Worm (Caenorhabditis elegans) whole organism, early embryonic: Measurements from ENCODE around the gene mms-19.

Experiments
- B0310.2 ChIP-seq: sonication (generic microtip); optimal IDR thresholded peaks from 2 replicates; lab custom pipeline; 2016; ENCODE audit warnings: mild to moderate bottlenecking, missing genetic modification characterization, missing compliant biosample characterization
- F13C5.2 ChIP-seq: sonication (generic microtip); optimal IDR thresholded peaks from 2 replicates; lab custom pipeline; 2017; ENCODE audit warnings: mild to moderate bottlenecking, missing genetic modification characterization, inconsistent platforms, missing compliant biosample characterization
- aly-1 ChIP-seq: sonication (generic microtip); optimal IDR thresholded peaks from 2 replicates; lab custom pipeline; 2016; ENCODE audit warnings: missing genetic modification characterization, missing compliant biosample characterization
- ama-1 ChIP-seq: fragments of 150-350 bp; optimal IDR thresholded peaks from 2 replicates; lab custom pipeline; 2014
- ceh-13 ChIP-seq: fragments of 200-800 bp; sonication (Bioruptor generic); optimal IDR thresholded peaks from 2 replicates; lab custom pipeline; 2018; ENCODE audit warnings: mild to moderate bottlenecking, missing genetic modification characterization, missing compliant biosample characterization
- ceh-36 ChIP-seq: sonication (generic microtip); optimal IDR thresholded peaks from 2 replicates; lab custom pipeline; 2016; ENCODE audit warnings: missing genetic modification characterization, inconsistent platforms, missing compliant biosample characterization
- ets-7 ChIP-seq: sonication (generic microtip); optimal IDR thresholded peaks from 2 replicates; lab custom pipeline; 2016; ENCODE audit warnings: missing genotype, missing genetic modification characterization, missing compliant biosample characterization
- flt-1 ChIP-seq: fragments of 200-800 bp; sonication (Bioruptor generic); IDR thresholded peaks from 2 replicates; pipeline ENCODE4 v1.3.6; 2022; ENCODE audit warnings: missing genetic modification characterization, missing compliant biosample characterization
- hnd-1 ChIP-seq: sonication (generic microtip); optimal IDR thresholded peaks from 2 replicates; lab custom pipeline; 2016; ENCODE audit warnings: missing genetic modification characterization, missing compliant biosample characterization
- scrt-1 ChIP-seq: fragments of 200-800 bp; sonication (Bioruptor generic); IDR thresholded peaks from 2 replicates; pipeline ENCODE4 v1.3.6; 2022; ENCODE audit warnings: missing genetic modification characterization, missing compliant biosample characterization
- sea-1 ChIP-seq: fragments of 200-800 bp; sonication (Bioruptor generic); conservative IDR thresholded peaks from 2 replicates; pipeline ENCODE4 v1.3.6; 2022; ENCODE audit warnings: missing genetic modification characterization, missing compliant biosample characterization
- tbx-37 ChIP-seq: fragments of 200-800 bp; sonication (Bioruptor generic); conservative IDR thresholded peaks from 2 replicates; pipeline ENCODE4 v1.3.6; 2022; ENCODE audit warnings: missing genetic modification reagents, missing genetic modification characterization, missing compliant biosample characterization
- tra-4 ChIP-seq: sonication (generic microtip); optimal IDR thresholded peaks from 2 replicates; lab custom pipeline; 2017; ENCODE audit warnings: missing genetic modification characterization, missing compliant biosample characterization

- TF ChIP-seq aly-1 (no peak), tra-4 (tag; lab: Kevin White, UChicago) (no peak), sea-1 (no peak), flt-1 (GFP tag; lab: Robert Waterston, UW) (no peak), hnd-1 (tag; lab: Kevin White, UChicago) (no peak), F13C5.2 (tag; lab: Kevin White, UChicago) (no peak), ets-7 (tag; lab: Kevin White, UChicago) (no peak), ceh-13 (no peak), tbx-37 (GFP tag; lab: Robert Waterston, UW) (no peak), ama-1 (lab: Kevin White, UChicago) (no peak), ceh-36 (no peak), B0310.2 (tag; lab: Kevin White, UChicago) (no peak), scrt-1 (GFP tag; lab: Robert Waterston, UW) (no peak)
Measured at ce11 chrV:5487180-5487579, 27.0 kb upstream of the mms-19 start.
